Worm (Caenorhabditis elegans) whole organism, L4 larva: ENCODE results near the gene ZK470.14.

Experiments used
- D1046.2 ChIP-seq: fragments of 200-800 bp; sonication (Bioruptor generic); IDR thresholded peaks from 2 replicates; pipeline ENCODE4 v1.3.6; 2022; ENCODE audit warnings: missing genetic modification characterization, missing compliant biosample characterization
- Y5F2A.4 ChIP-seq: fragments of 200-800 bp; sonication (Bioruptor generic); optimal IDR thresholded peaks from 2 replicates; lab custom pipeline; 2018; ENCODE audit warnings: mild to moderate bottlenecking, missing genetic modification characterization, missing compliant biosample characterization
- ZK337.2 ChIP-seq: fragments of 200-800 bp; sonication (Bioruptor generic); IDR thresholded peaks from 2 replicates; pipeline ENCODE4 v1.3.6; 2022; ENCODE audit warnings: missing genetic modification reagents, missing genetic modification characterization, missing compliant biosample characterization
- aha-1 ChIP-seq: fragments of 150-350 bp; peaks from one replicate; lab custom pipeline; 2014; ENCODE audit warnings: missing biosample characterization, missing genetic modification characterization
- ama-1 ChIP-seq: fragments of 150-350 bp; optimal IDR thresholded peaks from 2 replicates; lab custom pipeline; 2014; ENCODE audit warnings: inconsistent platforms, mixed read lengths
- hmg-1.1 ChIP-seq: fragments of 200-800 bp; sonication (Bioruptor generic); IDR thresholded peaks from 2 replicates; pipeline ENCODE4 v1.3.6; 2022; ENCODE audit warnings: missing genetic modification reagents, missing genetic modification characterization, missing compliant biosample characterization
- madf-5 ChIP-seq, 2 experiments: fragments of 200-800 bp; sonication (Bioruptor generic); IDR thresholded peaks; 2 replicates each; pipeline ENCODE4 v1.3.6; 2022; ENCODE audit warnings: missing compliant biosample characterization in 2 of 2, missing genetic modification characterization in 2 of 2
- mdt-29 ChIP-seq: fragments of 200-800 bp; sonication (Bioruptor generic); IDR thresholded peaks from 2 replicates; pipeline ENCODE4 v1.3.6; 2022; ENCODE audit warnings: missing genetic modification reagents, missing genetic modification characterization, missing compliant biosample characterization

DNA sequence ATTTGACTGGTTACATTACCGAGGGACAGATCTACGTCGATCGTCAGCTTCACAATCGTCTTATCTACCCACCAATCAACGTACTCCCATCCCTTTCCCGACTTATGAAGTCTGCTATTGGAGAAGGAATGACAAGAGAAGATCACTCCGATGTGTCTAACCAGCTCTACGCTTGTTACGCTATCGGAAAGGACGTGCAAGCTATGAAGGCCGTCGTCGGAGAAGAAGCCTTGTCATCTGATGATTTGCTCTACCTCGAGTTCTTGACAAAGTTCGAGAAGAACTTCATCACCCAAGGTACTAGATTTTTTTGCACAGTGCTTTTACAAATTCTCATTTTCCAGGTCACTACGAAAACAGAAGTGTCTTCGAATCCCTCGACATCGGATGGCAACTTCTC lies 25.0 kb downstream of the ZK470.14 start:
- no peak for TF ChIP-seq D1046.2
- no peak for TF ChIP-seq Y5F2A.4 (GFP tag; lab: Kevin White, UChicago)
- TF ChIP-seq madf-5 (GFP tag; IDR thresholded peaks at IDR 0.05; lab: Robert Waterston, UW): no peak
- TF ChIP-seq ama-1 (lab: Kevin White, UChicago): no peak
- no peak for TF ChIP-seq mdt-29
- no peak for TF ChIP-seq hmg-1.1 (GFP tag; lab: Robert Waterston, UW)
- no peak for TF ChIP-seq ZK337.2 (GFP tag; lab: Robert Waterston, UW)
- peak; percentile 94 for TF ChIP-seq aha-1 (tag; lab: Kevin White, UChicago)
